Fruit fly (Drosophila melanogaster) whole organism, embryonic: ENCODE data around the gene CG14000.

Experiments used
- CG10543 ChIP-seq: fragments of 200-800 bp; sonication (Bioruptor generic); optimal IDR thresholded peaks from 3 replicates; lab custom pipeline; 2017; ENCODE audit warnings: missing biosample characterization, mild to moderate bottlenecking, missing genetic modification characterization, moderate library complexity
- CG12744 ChIP-seq: fragments of 200-800 bp; sonication (Bioruptor generic); optimal IDR thresholded peaks from 2 replicates; lab custom pipeline; 2016; ENCODE audit warnings: missing biosample characterization, missing genetic modification characterization
- CG13894 ChIP-seq: fragments of 200-800 bp; sonication (Bioruptor generic); optimal IDR thresholded peaks from 3 replicates; lab custom pipeline; 2018; ENCODE audit warnings: missing biosample characterization, mild to moderate bottlenecking, missing genetic modification characterization, moderate library complexity
- CG14441 ChIP-seq: fragments of 200-800 bp; sonication (Bioruptor generic); IDR thresholded peaks from 2 replicates; pipeline ENCODE4 v1.3.6; 2022; ENCODE audit warnings: missing biosample characterization, missing genetic modification characterization
- CG14965 ChIP-seq: fragments of 200-800 bp; sonication (Bioruptor generic); optimal IDR thresholded peaks from 2 replicates; lab custom pipeline; 2016; ENCODE audit warnings: missing biosample characterization, missing genetic modification characterization, borderline replicate concordance
- CG15601 ChIP-seq: fragments of 200-800 bp; sonication (Bioruptor generic); optimal IDR thresholded peaks from 3 replicates; lab custom pipeline; 2019; ENCODE audit warnings: missing biosample characterization, mild to moderate bottlenecking, missing genetic modification characterization, moderate library complexity
- CG16779 ChIP-seq: fragments of 200-800 bp; sonication (Bioruptor generic); IDR thresholded peaks from 2 replicates; pipeline ENCODE4 v1.3.6; 2022; ENCODE audit warnings: missing biosample characterization, missing genetic modification characterization
- CG17186 ChIP-seq: fragments of 200-800 bp; sonication (Bioruptor generic); optimal IDR thresholded peaks from 3 replicates; lab custom pipeline; 2017; ENCODE audit warnings: missing biosample characterization, missing genetic modification reagents, missing genetic modification characterization
- CG17361 ChIP-seq: fragments of 200-800 bp; sonication (Bioruptor generic); IDR thresholded peaks from 3 replicates; pipeline ENCODE4 v1.3.6; 2022; ENCODE audit warnings: missing biosample characterization, missing genetic modification characterization
- CG1832 ChIP-seq: fragments of 200-800 bp; sonication (Bioruptor generic); optimal IDR thresholded peaks from 2 replicates; lab custom pipeline; 2017; ENCODE audit warnings: missing biosample characterization, mild to moderate bottlenecking, missing genetic modification characterization, inconsistent platforms
- CG2129 ChIP-seq: fragments of 200-800 bp; sonication (Bioruptor generic); IDR thresholded peaks from 2 replicates; pipeline ENCODE4 v1.3.6; 2022; ENCODE audit warnings: missing biosample characterization, missing genetic modification characterization; ENCODE audit not compliant: partially characterized antibody
- CG2875 ChIP-seq: fragments of 200-800 bp; sonication (Bioruptor generic); optimal IDR thresholded peaks from 2 replicates; lab custom pipeline; 2017; ENCODE audit warnings: missing biosample characterization, mild to moderate bottlenecking, missing genetic modification characterization, missing genetic modification reagents
- CG31224 ChIP-seq: fragments of 200-800 bp; sonication (Bioruptor generic); IDR thresholded peaks from 2 replicates; pipeline ENCODE4 v1.3.6; 2022; ENCODE audit warnings: missing biosample characterization, missing genetic modification characterization
- CG32532 ChIP-seq: fragments of 200-800 bp; sonication (Bioruptor generic); IDR thresholded peaks from 2 replicates; pipeline ENCODE4 v1.3.6; 2022; ENCODE audit warnings: missing biosample characterization, missing genetic modification characterization
- CG3838 ChIP-seq: fragments of 200-800 bp; sonication (Bioruptor generic); optimal IDR thresholded peaks from 3 replicates; lab custom pipeline; 2016; ENCODE audit warnings: missing biosample characterization, missing genetic modification characterization
- CG4282 ChIP-seq: fragments of 200-800 bp; sonication (Bioruptor generic); optimal IDR thresholded peaks from 2 replicates; lab custom pipeline; 2016; ENCODE audit warnings: missing biosample characterization, missing genetic modification characterization
- CG4328 ChIP-seq: fragments of 200-800 bp; sonication (Bioruptor generic); optimal IDR thresholded peaks from 3 replicates; lab custom pipeline; 2017; ENCODE audit warnings: missing biosample characterization, missing genetic modification reagents, missing genetic modification characterization
- CG4404 ChIP-seq: fragments of 200-800 bp; sonication (Bioruptor generic); IDR thresholded peaks from 2 replicates; pipeline ENCODE4 v1.3.6; 2022; ENCODE audit warnings: missing biosample characterization, missing genetic modification characterization
- CG6654 ChIP-seq: fragments of 200-800 bp; sonication (Bioruptor generic); optimal IDR thresholded peaks from 2 replicates; lab custom pipeline; 2017; ENCODE audit warnings: missing biosample characterization, mild to moderate bottlenecking, missing genetic modification characterization
- CG6765 ChIP-seq: fragments of 200-800 bp; sonication (Bioruptor generic); optimal IDR thresholded peaks from 3 replicates; lab custom pipeline; 2017; ENCODE audit warnings: missing biosample characterization, mild to moderate bottlenecking, missing genetic modification characterization
- CG7357 ChIP-seq: fragments of 200-800 bp; sonication (Bioruptor generic); IDR thresholded peaks from 3 replicates; pipeline ENCODE4 v1.3.6; 2022; ENCODE audit warnings: missing biosample characterization, missing genetic modification characterization
- CG7372 ChIP-seq: fragments of 200-800 bp; sonication (Bioruptor generic); IDR thresholded peaks from 2 replicates; pipeline ENCODE4 v1.3.6; 2022; ENCODE audit warnings: missing biosample characterization, missing genetic modification characterization
- CG8089 ChIP-seq: fragments of 200-800 bp; sonication (Bioruptor generic); optimal IDR thresholded peaks from 3 replicates; lab custom pipeline; 2016; ENCODE audit warnings: missing biosample characterization, missing genetic modification characterization
- CG8478 ChIP-seq: fragments of >200 bp; optimal IDR thresholded peaks from 2 replicates; lab custom pipeline; 2018
- CG8924 ChIP-seq: fragments of 200-800 bp; optimal IDR thresholded peaks from 3 replicates; lab custom pipeline; 2019; ENCODE audit warnings: missing biosample characterization, mild to moderate bottlenecking, missing genetic modification characterization, moderate library complexity
- CG9437 ChIP-seq: fragments of 200-800 bp; sonication (Bioruptor generic); optimal IDR thresholded peaks from 2 replicates; lab custom pipeline; 2018; ENCODE audit warnings: missing biosample characterization, mild to moderate bottlenecking, missing genetic modification characterization
- HLH3B ChIP-seq: fragments of 200-800 bp; sonication (Bioruptor generic); IDR thresholded peaks from 2 replicates; pipeline ENCODE4 v1.3.6; 2022; ENCODE audit warnings: missing biosample characterization, missing genetic modification characterization
- Lhr ChIP-seq: fragments of 200-800 bp; sonication (Bioruptor generic); optimal IDR thresholded peaks from 3 replicates; lab custom pipeline; 2017; ENCODE audit warnings: mild to moderate bottlenecking, missing biosample characterization, missing genetic modification reagents, missing genetic modification characterization
- Lim3 ChIP-seq: fragments of 200-800 bp; sonication (Bioruptor generic); IDR thresholded peaks from 2 replicates; pipeline ENCODE4 v1.3.6; 2022; ENCODE audit warnings: missing biosample characterization, missing genetic modification characterization
- Nf-YC ChIP-seq: fragments of 200-800 bp; optimal IDR thresholded peaks from 3 replicates; lab custom pipeline; 2019; ENCODE audit warnings: missing biosample characterization, mild to moderate bottlenecking, missing genetic modification characterization, moderate library complexity
- Oaz ChIP-seq: fragments of 200-800 bp; sonication (Bioruptor generic); IDR thresholded peaks from 2 replicates; pipeline ENCODE4 v1.3.6; 2022; ENCODE audit warnings: missing biosample characterization, missing genetic modification characterization
- cg ChIP-seq: fragments of 200-800 bp; sonication (Bioruptor generic); optimal IDR thresholded peaks from 3 replicates; lab custom pipeline; 2019; ENCODE audit warnings: missing biosample characterization, mild to moderate bottlenecking, missing genetic modification characterization, moderate library complexity
- fd102C ChIP-seq: fragments of 200-800 bp; sonication (Bioruptor generic); optimal IDR thresholded peaks from 2 replicates; lab custom pipeline; 2018; ENCODE audit warnings: missing biosample characterization, mild to moderate bottlenecking, missing genetic modification characterization, moderate library complexity
- fru ChIP-seq: fragments of >200 bp; optimal IDR thresholded peaks from 2 replicates; lab custom pipeline; 2017
- hkb ChIP-seq, 2 experiments: fragments of 200-800 bp in 1 of 2; fragments of >200 bp in 1 of 2; sonication (Bioruptor generic) in 1 of 2; IDR thresholded peaks in 1 of 2; optimal IDR thresholded peaks in 1 of 2; 2 replicates each; pipeline versions ENCODE4 v1.3.6 to Lab custom; 2017 to 2022; ENCODE audit warnings: missing biosample characterization in 1 of 2, missing genetic modification characterization in 1 of 2
- knrl ChIP-seq: fragments of 200-800 bp; sonication (Bioruptor generic); IDR thresholded peaks from 3 replicates; pipeline ENCODE4 v1.3.6; 2022; ENCODE audit warnings: missing biosample characterization, missing genetic modification characterization; ENCODE audit not compliant: partially characterized antibody
- lab ChIP-seq: fragments of 200-800 bp; sonication (Bioruptor generic); optimal IDR thresholded peaks from 3 replicates; lab custom pipeline; 2017; ENCODE audit warnings: missing biosample characterization, missing genetic modification characterization, mild to moderate bottlenecking, moderate library complexity, missing genetic modification reagents
- lmd ChIP-seq: fragments of 200-800 bp; sonication (Bioruptor generic); IDR thresholded peaks from 2 replicates; pipeline ENCODE4 v1.3.6; 2022; ENCODE audit warnings: missing biosample characterization, missing genetic modification characterization
- nerfin-1 ChIP-seq: fragments of 200-800 bp; sonication (Bioruptor generic); optimal IDR thresholded peaks from 3 replicates; lab custom pipeline; 2019; ENCODE audit warnings: missing biosample characterization, mild to moderate bottlenecking, missing genetic modification characterization, moderate library complexity
- odd ChIP-seq: fragments of 200-800 bp; sonication (Bioruptor generic); optimal IDR thresholded peaks from 2 replicates; lab custom pipeline; 2017; ENCODE audit warnings: missing biosample characterization, mild to moderate bottlenecking, missing genetic modification characterization
- sc ChIP-seq, 3 experiments: fragments of >200 bp in 2 of 3; fragments of 200-800 bp in 1 of 3; sonication (Bioruptor generic) in 1 of 3; optimal IDR thresholded peaks; 2 replicates in 2 of 3; 3 replicates in 1 of 3; lab custom pipeline; 2017; ENCODE audit warnings: mild to moderate bottlenecking in 1 of 3, missing biosample characterization in 1 of 3, missing genetic modification characterization in 1 of 3, missing genetic modification reagents in 1 of 3
- sens ChIP-seq: fragments of 200-800 bp; sonication (Bioruptor generic); peaks from one replicate; lab custom pipeline; 2016; ENCODE audit warnings: missing biosample characterization, missing genetic modification characterization
- sisA ChIP-seq: fragments of 200-800 bp; sonication (Bioruptor generic); IDR thresholded peaks from 2 replicates; pipeline ENCODE4 v1.3.6; 2022; ENCODE audit warnings: missing biosample characterization, missing genetic modification characterization
- sna ChIP-seq: fragments of 200-800 bp; sonication (Bioruptor generic); IDR thresholded peaks from 2 replicates; pipeline ENCODE4 v1.3.6; 2022; ENCODE audit warnings: missing biosample characterization, missing genetic modification characterization; ENCODE audit not compliant: partially characterized antibody
- tll ChIP-seq, 2 experiments: fragments of 200-800 bp in 1 of 2; fragments of >200 bp in 1 of 2; sonication (Bioruptor generic) in 1 of 2; optimal IDR thresholded peaks; 2 replicates each; lab custom pipeline; 2017 to 2019; ENCODE audit warnings: missing biosample characterization in 2 of 2, missing genetic modification characterization in 2 of 2, mild to moderate bottlenecking in 1 of 2, moderate library complexity in 1 of 2
- toy ChIP-seq: fragments of 200-800 bp; sonication (Bioruptor generic); IDR thresholded peaks from 2 replicates; pipeline ENCODE4 v1.3.6; 2022; ENCODE audit warnings: missing biosample characterization, missing genetic modification characterization
- ttk ChIP-seq: fragments of 200-800 bp; sonication (Bioruptor generic); IDR thresholded peaks from 2 replicates; pipeline ENCODE4 v2.1.2; 2022; ENCODE audit warnings: missing biosample characterization, missing genetic modification characterization
- vfl ChIP-seq: fragments of 200-800 bp; sonication (Bioruptor generic); optimal IDR thresholded peaks from 2 replicates; lab custom pipeline; 2016; ENCODE audit warnings: missing biosample characterization, missing genetic modification characterization
- wdn ChIP-seq: fragments of 200-800 bp; sonication (Bioruptor generic); IDR thresholded peaks from 2 replicates; pipeline ENCODE4 v1.3.6; 2022; ENCODE audit warnings: missing biosample characterization, missing genetic modification characterization
- z ChIP-seq: fragments of 200-800 bp; sonication (Bioruptor generic); IDR thresholded peaks from 3 replicates; pipeline ENCODE4 v1.3.6; 2022; ENCODE audit warnings: missing biosample characterization, missing genetic modification characterization

The CG14000 gene

DNA sequence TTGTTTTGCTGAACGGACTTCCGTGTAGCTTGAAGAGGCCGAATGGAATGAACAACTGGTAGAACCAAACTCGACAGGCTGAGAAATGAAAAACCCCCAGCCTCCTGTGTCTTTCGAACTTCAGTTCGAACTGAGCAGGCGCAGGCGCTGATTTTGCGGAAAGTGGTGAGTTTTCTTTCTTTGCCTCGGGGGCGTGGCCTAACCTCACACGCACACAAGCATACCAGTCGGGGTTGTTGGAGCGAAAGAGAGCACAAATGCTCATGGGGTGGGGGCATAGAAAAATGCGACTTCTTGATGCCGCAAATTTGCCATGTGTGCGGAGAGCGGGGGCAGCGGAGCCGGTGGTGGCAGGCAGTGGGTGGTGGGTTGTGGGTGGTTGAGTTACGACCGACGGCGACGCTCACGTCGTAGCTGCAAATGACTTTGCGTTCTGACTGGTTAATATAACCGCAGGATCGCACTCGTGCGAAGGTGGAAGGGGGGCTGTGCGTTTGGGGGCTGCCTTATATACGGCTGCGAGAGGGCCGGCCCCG lies 13.6 kb upstream of the CG14000 start, which contains the start of gene CG9016 (continued):
- TF ChIP-seq tll (GFP tag; optimal IDR thresholded peaks at IDR 0.05; lab: Kevin White, UChicago) (peak in 1 of 2 experiments; percentile 15), CG32532 (no peak), HLH3B (no peak), sc (optimal IDR thresholded peaks at IDR 0.05; lab: Kevin White, UChicago) (no peak), sc (GFP tag; optimal IDR thresholded peaks at IDR 0.05; lab: Kevin White, UChicago) (no peak), CG4404 (GFP tag; lab: Robert Waterston, UW) (no peak), Lhr (GFP tag; lab: Kevin White, UChicago) (no peak), CG1832 (peak; percentile 66), Oaz (no peak), CG16779 (GFP tag; lab: Robert Waterston, UW) (no peak), hkb (optimal IDR thresholded peaks at IDR 0.05; lab: Kevin White, UChicago) (no peak), hkb (GFP tag; IDR thresholded peaks at IDR 0.05; lab: Robert Waterston, UW) (no peak), CG10543 (no peak), Nf-YC (tag; lab: Kevin White, UChicago) (peak; percentile 97), CG13894 (no peak), odd (GFP tag; lab: Kevin White, UChicago) (no peak), cg (peak; percentile 73), fd102C (GFP tag; lab: Kevin White, UChicago) (no peak), CG12744 (GFP tag; lab: Kevin White, UChicago) (no peak), CG4282 (GFP tag; lab: Kevin White, UChicago) (no peak), knrl (GFP tag; lab: Robert Waterston, UW) (0 out of 3 replicates have a peak, but pooled peaks have one; percentile 24), CG7357 (GFP tag; lab: Robert Waterston, UW) (no peak), CG15601 (tag; lab: Kevin White, UChicago) (no peak), CG3838 (GFP tag; lab: Kevin White, UChicago) (no peak), CG31224 (no peak), CG14965 (GFP tag; lab: Kevin White, UChicago) (no peak), CG8924 (tag; lab: Kevin White, UChicago) (no peak), fru (no peak), ttk (no peak), sna (no peak), CG6654 (GFP tag; lab: Kevin White, UChicago) (no peak), sisA (no peak), CG7372 (GFP tag; lab: Robert Waterston, UW) (no peak), toy (GFP tag; lab: Robert Waterston, UW) (0 out of 2 replicates have a peak, but pooled peaks have one; percentile 28), CG9437 (no peak), CG2875 (GFP tag; lab: Kevin White, UChicago) (no peak), lab (GFP tag; lab: Kevin White, UChicago) (no peak), sens (GFP tag; lab: Kevin White, UChicago) (no peak), lmd (GFP tag; lab: Robert Waterston, UW) (no peak), CG6765 (GFP tag; lab: Kevin White, UChicago) (no peak), CG2129 (GFP tag; lab: Robert Waterston, UW) (no peak), CG8478 (lab: Kevin White, UChicago) (peak; percentile 79), wdn (GFP tag; lab: Robert Waterston, UW) (no peak), CG4328 (GFP tag; lab: Kevin White, UChicago) (no peak), CG8089 (GFP tag; lab: Kevin White, UChicago) (no peak), Lim3 (GFP tag; lab: Robert Waterston, UW) (no peak), vfl (GFP tag; lab: Kevin White, UChicago) (no peak), CG17186 (no peak), CG14441 (no peak), CG17361 (GFP tag; lab: Robert Waterston, UW) (no peak), nerfin-1 (tag; lab: Kevin White, UChicago) (peak; percentile 5), z (GFP tag; lab: Robert Waterston, UW) (no peak)
